Fruit fly (Drosophila melanogaster): ENCODE measurements around the gene Ubc6.
A peak's percentile ranks its signal among the peaks of the same experiment; 100 is the strongest.

Ubc6 gene

dm6 chr3R:4952571-4952929, at the start of gene Ubc6:
Gene Ubc6 (minus strand): TSS chr3R:4952682.
- TF ChIP-seq CG17801 (GFP tag; optimal IDR thresholded peaks at IDR 0.05; ENCODE audit: partially characterized antibody), result no peak

dm6 chr3R:5000663-5001062, 48.2 kb upstream of the Ubc6 start:
- TF ChIP-seq CG17801 (GFP tag; optimal IDR thresholded peaks at IDR 0.05; ENCODE audit: partially characterized antibody), result no peak

DNA sequence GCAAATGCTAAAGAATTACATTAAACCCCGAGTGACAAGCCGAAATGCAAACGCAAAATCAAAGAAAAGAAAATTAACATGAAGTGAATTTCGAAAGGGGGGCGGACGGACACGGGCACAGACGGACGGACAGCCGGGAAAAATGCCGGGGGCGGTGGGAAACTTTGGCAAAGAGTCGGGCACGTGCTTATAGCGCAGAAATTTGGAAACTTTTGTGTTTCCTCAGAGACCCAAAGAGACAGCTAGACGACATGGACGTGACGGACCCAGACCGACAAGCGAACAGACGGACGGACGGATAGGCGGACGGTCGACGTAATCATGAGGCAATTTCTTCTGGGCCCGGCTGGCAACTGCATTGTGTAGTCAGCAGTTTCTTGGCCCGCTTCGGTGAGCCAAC, 46.3 kb upstream of the Ubc6 start:
- TF ChIP-seq CG17801 (GFP tag; optimal IDR thresholded peaks at IDR 0.05; ENCODE audit: partially characterized antibody), result no peak

DNA sequence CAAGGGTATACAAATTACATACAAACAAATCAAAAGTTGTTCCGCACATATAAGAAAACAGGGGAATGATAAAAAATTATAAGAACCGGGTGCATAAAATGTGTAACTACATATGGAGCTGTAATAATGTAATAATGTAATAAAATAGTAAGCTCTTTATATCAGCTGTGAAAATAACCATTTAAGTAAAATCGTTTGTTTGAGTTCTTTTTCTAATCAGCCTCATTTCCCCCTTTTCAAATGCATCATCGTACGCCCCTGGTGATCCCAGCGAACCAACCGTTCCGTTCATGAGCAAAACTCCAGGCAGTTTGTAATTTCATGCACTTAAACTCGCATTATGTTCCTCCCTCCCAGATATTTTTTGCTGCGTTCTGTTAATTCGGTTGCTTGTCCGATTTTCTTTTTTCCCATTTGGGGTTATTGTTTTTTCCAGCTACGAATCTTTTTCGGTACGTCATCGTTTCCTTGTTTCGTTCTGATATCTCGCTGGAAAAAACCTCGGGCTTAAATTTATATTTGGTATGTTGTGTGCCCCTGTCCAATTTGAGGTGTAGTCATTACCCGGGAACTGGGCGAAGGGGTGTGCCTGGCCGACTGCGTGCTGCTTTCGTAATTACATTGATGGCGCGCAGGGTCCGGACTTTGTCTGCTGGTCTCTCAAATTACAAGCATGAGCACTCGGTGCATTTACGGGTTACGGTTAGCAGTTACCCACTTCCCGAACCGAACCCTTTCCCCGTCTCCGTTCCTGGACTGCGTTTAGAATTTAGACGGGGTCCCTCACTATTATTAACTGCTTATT, 45.1 kb upstream of the Ubc6 start:
- peak; percentile 65 for TF ChIP-seq CG17801 (GFP tag; optimal IDR thresholded peaks at IDR 0.05; ENCODE audit: partially characterized antibody)

DNA sequence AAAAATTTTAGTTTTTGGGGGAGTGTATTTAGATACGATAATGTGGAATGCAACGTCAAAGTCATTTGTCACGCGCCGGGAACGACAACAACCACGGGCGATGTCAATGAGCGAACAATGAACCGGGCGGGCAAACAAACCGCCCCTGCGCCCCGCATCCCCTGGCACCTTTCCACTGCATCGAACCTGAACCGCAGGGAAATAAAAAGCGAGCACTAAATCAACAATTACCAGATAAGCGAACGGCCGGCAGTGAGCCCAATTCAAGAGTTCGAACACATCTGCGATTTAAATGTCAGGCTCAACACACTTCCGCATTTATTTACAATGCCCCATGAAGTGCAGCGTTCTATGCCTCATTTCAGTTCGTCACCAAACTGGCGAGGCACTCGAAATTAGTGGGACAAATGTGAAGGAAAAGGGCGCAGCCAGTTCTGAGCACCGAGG, 44.1 kb upstream of the Ubc6 start:
- TF ChIP-seq CG17801 (GFP tag; optimal IDR thresholded peaks at IDR 0.05; ENCODE audit: partially characterized antibody), result no peak

- TF ChIP-seq CG17801 (GFP tag; optimal IDR thresholded peaks at IDR 0.05; ENCODE audit: partially characterized antibody), result no peak
These were observed 43.2 kb upstream of the Ubc6 start for dm6 chr3R:4995549-4996277.

DNA sequence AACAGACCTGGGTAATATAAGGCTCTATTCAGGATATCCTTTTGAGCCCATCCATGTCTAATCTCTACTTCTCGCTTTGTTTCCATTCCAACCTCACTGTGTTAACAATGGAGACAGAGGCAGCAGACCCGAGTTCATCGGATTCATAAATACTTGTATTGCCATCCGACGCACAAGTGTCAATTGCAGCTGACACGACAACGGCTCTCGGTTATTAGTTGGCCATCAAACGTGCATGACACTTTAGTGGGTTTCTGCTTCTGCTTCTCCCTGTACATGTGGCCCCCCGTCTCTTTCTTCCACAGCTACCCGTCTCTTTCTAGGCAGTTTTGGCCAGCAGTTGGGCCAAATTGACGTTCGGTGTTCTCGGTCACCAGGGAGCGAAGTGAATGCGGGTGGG, 42.2 kb upstream of the Ubc6 start:
- no peak for TF ChIP-seq CG17801 (GFP tag; optimal IDR thresholded peaks at IDR 0.05; ENCODE audit: partially characterized antibody)

dm6 chr3R:4993385-4993784, 40.9 kb upstream of the Ubc6 start:
- no peak for TF ChIP-seq CG17801 (GFP tag; optimal IDR thresholded peaks at IDR 0.05; ENCODE audit: partially characterized antibody)

DNA sequence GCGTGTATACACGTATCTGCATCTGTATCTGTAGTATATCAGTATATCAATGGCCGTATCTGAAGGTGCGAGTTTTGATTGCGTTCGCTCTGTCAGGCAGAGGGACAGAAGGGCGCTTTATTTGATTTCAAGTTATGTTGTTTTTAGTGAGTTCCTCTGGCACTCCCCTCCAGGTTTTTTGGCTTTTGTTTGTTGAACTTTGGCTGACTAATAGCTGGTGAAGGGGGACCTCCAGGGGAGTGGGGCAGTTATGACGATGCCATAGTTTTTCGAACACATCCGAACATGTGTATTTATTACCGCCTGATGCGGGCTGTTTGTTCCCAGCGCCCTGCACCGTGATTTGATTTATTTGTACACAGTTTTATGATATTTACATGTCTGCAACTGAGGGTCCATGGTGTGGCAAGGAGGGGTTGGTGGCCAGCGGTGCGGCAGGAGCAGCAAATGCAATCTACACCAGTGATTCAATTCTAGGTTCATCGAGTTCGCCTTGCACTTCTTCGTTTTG, 39.8 kb upstream of the Ubc6 start:
- no peak for TF ChIP-seq CG17801 (GFP tag; optimal IDR thresholded peaks at IDR 0.05; ENCODE audit: partially characterized antibody)

dm6 chr3R:4989150-4990017, 36.9 kb upstream of the Ubc6 start:
- TF ChIP-seq CG17801 (GFP tag; optimal IDR thresholded peaks at IDR 0.05; ENCODE audit: partially characterized antibody), result no peak

dm6 chr3R:4987408-4987807, 34.9 kb upstream of the Ubc6 start:
- no peak for TF ChIP-seq CG17801 (GFP tag; optimal IDR thresholded peaks at IDR 0.05; ENCODE audit: partially characterized antibody)

- TF ChIP-seq CG17801 (GFP tag; optimal IDR thresholded peaks at IDR 0.05; ENCODE audit: partially characterized antibody), result no peak
These were observed 34.2 kb upstream of the Ubc6 start for dm6 chr3R:4986666-4987065.

- TF ChIP-seq CG17801 (GFP tag; optimal IDR thresholded peaks at IDR 0.05; ENCODE audit: partially characterized antibody), result no peak
These were observed 32.2 kb upstream of the Ubc6 start for dm6 chr3R:4984688-4985087.

DNA sequence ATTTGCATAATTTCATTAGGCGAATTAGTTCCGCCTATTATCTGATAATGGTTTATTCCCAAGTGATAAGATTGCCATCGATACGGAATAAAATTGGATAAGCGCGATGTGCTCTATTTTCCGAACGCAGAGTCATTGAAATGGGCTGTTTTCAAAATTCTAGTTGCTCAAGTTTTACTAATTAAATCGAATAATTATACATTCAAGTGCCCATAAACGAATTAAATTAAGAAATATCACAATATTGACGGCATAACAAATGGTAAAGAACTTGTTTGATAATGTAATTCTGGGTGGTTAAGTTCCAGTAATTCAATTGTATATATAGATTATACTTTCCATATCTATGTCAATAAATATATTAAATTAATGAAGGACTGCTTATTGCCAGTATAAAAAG, 31.6 kb upstream of the Ubc6 start, which contains the start of gene CG14662:
Gene CG14662, minus strand, starts transcription at position 101 of the 400 bp plus-strand sequence.
- no peak for TF ChIP-seq CG17801 (GFP tag; optimal IDR thresholded peaks at IDR 0.05; ENCODE audit: partially characterized antibody)

dm6 chr3R:4981076-4981593, 28.7 kb upstream of the Ubc6 start:
- no peak for TF ChIP-seq CG17801 (GFP tag; optimal IDR thresholded peaks at IDR 0.05; ENCODE audit: partially characterized antibody)
